Worm (Caenorhabditis elegans): ENCODE measurements around the gene phy-4.

DNA sequence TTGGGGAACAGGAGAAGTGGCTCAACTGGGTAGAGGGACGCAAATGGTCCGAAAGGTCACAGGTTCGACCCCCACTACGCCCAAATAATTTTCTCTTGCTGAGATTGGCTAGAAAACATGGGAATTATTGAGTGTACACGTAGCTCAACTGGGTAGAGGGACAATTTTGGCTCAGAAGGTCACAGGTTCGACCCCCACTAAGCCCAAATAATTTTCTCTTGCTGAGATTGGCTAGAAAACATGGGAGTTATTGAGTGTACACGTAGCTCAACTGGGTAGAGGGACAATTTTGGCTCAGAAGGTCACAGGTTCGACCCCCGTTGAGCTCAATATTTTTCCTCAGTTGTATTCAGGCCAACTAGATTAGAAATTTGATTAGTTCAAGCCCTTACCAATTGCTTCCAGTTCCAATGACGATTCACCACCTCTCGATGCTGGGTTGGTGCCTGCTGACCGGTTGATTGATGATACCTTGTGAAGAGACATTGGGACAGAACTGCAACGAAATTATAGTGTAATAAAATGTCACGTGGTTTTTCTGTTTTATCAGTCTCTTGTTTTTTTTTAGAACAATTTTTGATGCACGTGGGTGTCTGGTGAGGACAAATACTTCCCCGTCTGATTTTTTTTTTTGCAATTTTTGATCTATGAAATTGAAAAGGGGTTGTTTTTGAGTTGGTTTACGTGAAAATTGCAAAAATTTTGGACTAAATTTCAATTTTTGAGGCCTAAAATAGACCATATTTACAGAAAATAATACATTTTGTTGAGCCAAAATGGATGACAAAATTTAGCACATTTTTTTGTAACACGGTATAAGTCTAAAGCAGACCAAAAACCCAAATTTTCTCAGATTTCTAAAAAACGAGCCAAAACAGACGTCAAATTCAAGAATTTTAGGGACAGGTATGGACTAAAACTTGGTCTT, 8.2 kb upstream of the phy-4 start:
- TF ChIP-seq gmeb-2 (tag; optimal IDR thresholded peaks at IDR 0.05) (no peak), C38D4.7 (GFP tag; optimal IDR thresholded peaks at IDR 0.05) (no peak), ama-1 (optimal IDR thresholded peaks at IDR 0.05) (no peak), ceh-45 (GFP tag; IDR thresholded peaks at IDR 0.05) (no peak), ceh-9 (tag; optimal IDR thresholded peaks at IDR 0.05) (no peak), nfya-1 (tag; optimal IDR thresholded peaks at IDR 0.05) (no peak), pha-4 (tag; optimal IDR thresholded peaks at IDR 0.05) (no peak), lin-11 (tag; optimal IDR thresholded peaks at IDR 0.05) (no peak), rnt-1 (tag; optimal IDR thresholded peaks at IDR 0.05) (no peak), F13H6.1 (tag; optimal IDR thresholded peaks at IDR 0.05) (no peak), ztf-16 (tag; optimal IDR thresholded peaks at IDR 0.05) (no peak), elt-4 (tag; optimal IDR thresholded peaks at IDR 0.05) (no peak), ceh-24 (tag; optimal IDR thresholded peaks at IDR 0.05) (no peak), unc-55 (GFP tag; optimal IDR thresholded peaks at IDR 0.05) (no peak)
